Fruit fly (Drosophila melanogaster) whole organism, embryonic: ENCODE measurements around the gene Tango5.
A peak's percentile ranks its signal among the peaks of the same experiment; 100 is the strongest.

ENCODE experiments used
- Adf1 ChIP-seq: fragments of 200-800 bp; sonication (Bioruptor generic); IDR thresholded peaks from 2 replicates; pipeline ENCODE4 v1.3.6; 2022; ENCODE audit warnings: missing biosample characterization, missing genetic modification characterization
- Atf-2 ChIP-seq: fragments of 200-800 bp; sonication (Bioruptor generic); optimal IDR thresholded peaks from 2 replicates; lab custom pipeline; 2016; ENCODE audit warnings: missing biosample characterization, missing genetic modification characterization
- Awh ChIP-seq: fragments of 200-800 bp; sonication (Bioruptor generic); IDR thresholded peaks from 2 replicates; pipeline ENCODE4, ENCODE4 v1.3.6; 2022; ENCODE audit warnings: missing biosample characterization, missing genetic modification characterization
- CG10462 ChIP-seq: fragments of 200-800 bp; sonication (Bioruptor generic); optimal IDR thresholded peaks from 2 replicates; lab custom pipeline; 2016; ENCODE audit warnings: missing biosample characterization, missing genetic modification characterization
- CG10654 ChIP-seq: fragments of 200-800 bp; sonication (Bioruptor generic); optimal IDR thresholded peaks from 2 replicates; lab custom pipeline; 2016; ENCODE audit warnings: missing biosample characterization, missing genetic modification characterization
- CG11696 ChIP-seq: fragments of 200-800 bp; sonication (Bioruptor generic); IDR thresholded peaks from 2 replicates; pipeline ENCODE4 v1.3.6; 2022; ENCODE audit warnings: missing biosample characterization, missing genetic modification characterization
- CG12391 ChIP-seq: fragments of 200-800 bp; sonication (Bioruptor generic); optimal IDR thresholded peaks from 3 replicates; lab custom pipeline; 2018; ENCODE audit warnings: missing biosample characterization, mild to moderate bottlenecking, missing genetic modification characterization, moderate library complexity
- CG14050 ChIP-seq: fragments of 200-800 bp; sonication (Bioruptor generic); IDR thresholded peaks from 3 replicates; pipeline ENCODE4 v1.3.6; 2022; ENCODE audit warnings: missing biosample characterization, missing genetic modification characterization
- CG1603 ChIP-seq: fragments of 200-800 bp; sonication (Bioruptor generic); optimal IDR thresholded peaks from 2 replicates; lab custom pipeline; 2019; ENCODE audit warnings: missing biosample characterization, mild to moderate bottlenecking, missing genetic modification characterization, moderate library complexity
- CG16813 ChIP-seq: fragments of 200-800 bp; sonication (Bioruptor generic); IDR thresholded peaks from 3 replicates; pipeline ENCODE4 v1.3.6; 2022; ENCODE audit warnings: missing biosample characterization, missing genetic modification characterization; ENCODE audit not compliant: partially characterized antibody
- CG17802 ChIP-seq: fragments of 200-800 bp; sonication (Bioruptor generic); optimal IDR thresholded peaks from 2 replicates; lab custom pipeline; 2018; ENCODE audit warnings: missing biosample characterization, mild to moderate bottlenecking, missing genetic modification characterization, moderate library complexity
- CG2875 ChIP-seq: fragments of 200-800 bp; sonication (Bioruptor generic); optimal IDR thresholded peaks from 2 replicates; lab custom pipeline; 2017; ENCODE audit warnings: missing biosample characterization, mild to moderate bottlenecking, missing genetic modification characterization, missing genetic modification reagents
- CG30431 ChIP-seq: fragments of 200-800 bp; sonication (Bioruptor generic); optimal IDR thresholded peaks from 2 replicates; lab custom pipeline; 2017; ENCODE audit warnings: missing biosample characterization, missing genetic modification characterization
- CG32772 ChIP-seq: fragments of 200-800 bp; sonication (Bioruptor generic); IDR thresholded peaks from 2 replicates; pipeline ENCODE4 v1.3.6; 2022; ENCODE audit warnings: missing biosample characterization, missing genetic modification characterization
- CG34376 ChIP-seq: fragments of 200-800 bp; sonication (Bioruptor generic); optimal IDR thresholded peaks from 2 replicates; lab custom pipeline; 2018; ENCODE audit warnings: missing biosample characterization, mild to moderate bottlenecking, missing genetic modification characterization
- CG3726 ChIP-seq: fragments of 200-800 bp; sonication (Bioruptor generic); IDR thresholded peaks from 3 replicates; pipeline ENCODE4, ENCODE4 v1.3.6; 2022; ENCODE audit warnings: missing biosample characterization, missing genetic modification characterization
- CG3838 ChIP-seq: fragments of 200-800 bp; sonication (Bioruptor generic); optimal IDR thresholded peaks from 3 replicates; lab custom pipeline; 2016; ENCODE audit warnings: missing biosample characterization, missing genetic modification characterization
- CG3995 ChIP-seq: fragments of 200-800 bp; sonication (Bioruptor generic); optimal IDR thresholded peaks from 3 replicates; lab custom pipeline; 2016; ENCODE audit warnings: missing biosample characterization, missing genetic modification characterization
- CG43689 ChIP-seq: fragments of 200-800 bp; sonication (Bioruptor generic); IDR thresholded peaks from 2 replicates; pipeline ENCODE4 v1.3.6; 2022; ENCODE audit warnings: missing biosample characterization, missing genetic modification characterization
- CG7786 ChIP-seq: fragments of 200-800 bp; sonication (Bioruptor generic); optimal IDR thresholded peaks from 2 replicates; lab custom pipeline; 2016; ENCODE audit warnings: missing biosample characterization, missing genetic modification characterization
- CG8765 ChIP-seq: fragments of 200-800 bp; sonication (Bioruptor generic); IDR thresholded peaks from 2 replicates; pipeline ENCODE4 v1.3.6; 2022; ENCODE audit warnings: missing biosample characterization, missing genetic modification characterization
- Hand ChIP-seq: fragments of 200-800 bp; sonication (Bioruptor generic); optimal IDR thresholded peaks from 2 replicates; lab custom pipeline; 2017; ENCODE audit warnings: mild to moderate bottlenecking, missing biosample characterization, missing genetic modification reagents, missing genetic modification characterization
- MTF-1 ChIP-seq: fragments of 200-800 bp; sonication (Bioruptor generic); optimal IDR thresholded peaks from 2 replicates; lab custom pipeline; 2018; ENCODE audit warnings: missing biosample characterization, mild to moderate bottlenecking, missing genetic modification characterization, borderline replicate concordance
- Med ChIP-seq: fragments of 200-800 bp; sonication (Bioruptor generic); peaks from one replicate; lab custom pipeline; 2016; ENCODE audit warnings: missing biosample characterization, missing genetic modification characterization, mild to moderate bottlenecking, inconsistent platforms, moderate library complexity
- Nf-YC ChIP-seq: fragments of 200-800 bp; optimal IDR thresholded peaks from 3 replicates; lab custom pipeline; 2019; ENCODE audit warnings: missing biosample characterization, mild to moderate bottlenecking, missing genetic modification characterization, moderate library complexity
- Poxn ChIP-seq: fragments of 200-800 bp; sonication (Bioruptor generic); IDR thresholded peaks from 2 replicates; pipeline ENCODE4 v1.3.6; 2022; ENCODE audit warnings: missing biosample characterization, missing genetic modification characterization
- Sox100B ChIP-seq: fragments of 200-800 bp; sonication (Bioruptor generic); optimal IDR thresholded peaks from 3 replicates; lab custom pipeline; 2018; ENCODE audit warnings: missing biosample characterization, mild to moderate bottlenecking, missing genetic modification characterization
- Xbp1 ChIP-seq: fragments of 200-800 bp; sonication (Bioruptor generic); optimal IDR thresholded peaks from 3 replicates; lab custom pipeline; 2016; ENCODE audit warnings: missing biosample characterization, mild to moderate bottlenecking, missing genetic modification characterization
- ac ChIP-seq: fragments of 200-800 bp; sonication (Bioruptor generic); optimal IDR thresholded peaks from 3 replicates; lab custom pipeline; 2017; ENCODE audit warnings: missing biosample characterization, mild to moderate bottlenecking, missing genetic modification characterization
- ap ChIP-seq: fragments of 200-800 bp; sonication (Bioruptor generic); IDR thresholded peaks from 2 replicates; pipeline ENCODE4 v1.3.6; 2022; ENCODE audit warnings: missing biosample characterization, missing genetic modification characterization
- ase ChIP-seq: fragments of 200-800 bp; sonication (Bioruptor generic); IDR thresholded peaks from 3 replicates; pipeline ENCODE4 v1.3.6; 2022; ENCODE audit warnings: missing biosample characterization, missing genetic modification characterization
- btn ChIP-seq: fragments of 200-800 bp; sonication (Bioruptor generic); optimal IDR thresholded peaks from 2 replicates; lab custom pipeline; 2016; ENCODE audit warnings: missing biosample characterization, missing genetic modification characterization
- da ChIP-seq: fragments of 200-800 bp; sonication (Bioruptor generic); optimal IDR thresholded peaks from 2 replicates; lab custom pipeline; 2016; ENCODE audit warnings: missing biosample characterization, missing genetic modification characterization
- dati ChIP-seq: fragments of 200-800 bp; sonication (Bioruptor generic); IDR thresholded peaks from 2 replicates; pipeline ENCODE4 v1.3.6; 2022; ENCODE audit warnings: missing biosample characterization, missing genetic modification characterization
- ftz-f1 ChIP-seq: fragments of 200-800 bp; sonication (Bioruptor generic); optimal IDR thresholded peaks from 2 replicates; lab custom pipeline; 2016; ENCODE audit warnings: missing biosample characterization, missing genetic modification characterization
- gro ChIP-seq: fragments of 200-800 bp; sonication (Bioruptor generic); optimal IDR thresholded peaks from 2 replicates; lab custom pipeline; 2016; ENCODE audit warnings: missing biosample characterization, missing genetic modification characterization
- hth ChIP-seq: fragments of >200 bp; optimal IDR thresholded peaks from 2 replicates; lab custom pipeline; 2017; ENCODE audit warnings: inconsistent platforms
- maf-S ChIP-seq: fragments of 200-800 bp; sonication (Bioruptor generic); optimal IDR thresholded peaks from 2 replicates; lab custom pipeline; 2016; ENCODE audit warnings: missing biosample characterization, missing genetic modification characterization
- nau ChIP-seq: fragments of 200-800 bp; sonication (Bioruptor generic); optimal IDR thresholded peaks from 3 replicates; lab custom pipeline; 2017; ENCODE audit warnings: missing biosample characterization, mild to moderate bottlenecking, missing genetic modification characterization, missing genetic modification reagents
- pan ChIP-seq, 4 experiments: fragments of >200 bp in 3 of 4; fragments of 200-800 bp in 1 of 4; sonication (Bioruptor generic) in 1 of 4; optimal IDR thresholded peaks in 3 of 4; IDR thresholded peaks in 1 of 4; 2 replicates each; pipeline versions ENCODE4 v1.3.6 to Lab custom; 2017 to 2022; ENCODE audit warnings: missing biosample characterization in 2 of 4, missing genetic modification characterization in 2 of 4, mixed read lengths in 1 of 4
- pnt ChIP-seq: fragments of 200-800 bp; sonication (Bioruptor generic); optimal IDR thresholded peaks from 3 replicates; lab custom pipeline; 2016; ENCODE audit warnings: missing biosample characterization, missing genetic modification characterization
- repo ChIP-seq: fragments of 200-800 bp; sonication (Bioruptor generic); optimal IDR thresholded peaks from 2 replicates; lab custom pipeline; 2016; ENCODE audit warnings: missing biosample characterization, missing genetic modification characterization
- ro ChIP-seq: fragments of 200-800 bp; sonication (Bioruptor generic); IDR thresholded peaks from 2 replicates; pipeline ENCODE4 v1.3.6; 2022; ENCODE audit warnings: missing biosample characterization, missing genetic modification characterization
- slbo ChIP-seq: fragments of 200-800 bp; sonication (Bioruptor generic); IDR thresholded peaks from 2 replicates; pipeline ENCODE4 v1.3.6; 2022; ENCODE audit warnings: missing biosample characterization, missing genetic modification characterization
- sna ChIP-seq: fragments of 200-800 bp; sonication (Bioruptor generic); IDR thresholded peaks from 2 replicates; pipeline ENCODE4 v1.3.6; 2022; ENCODE audit warnings: missing biosample characterization, missing genetic modification characterization; ENCODE audit not compliant: partially characterized antibody
- ssp ChIP-seq: fragments of 200-800 bp; sonication (Bioruptor generic); IDR thresholded peaks from 2 replicates; pipeline ENCODE4 v1.3.6; 2022; ENCODE audit warnings: missing biosample characterization, missing genetic modification characterization
- wek ChIP-seq: fragments of 200-800 bp; sonication (Bioruptor generic); optimal IDR thresholded peaks from 3 replicates; lab custom pipeline; 2018; ENCODE audit warnings: missing biosample characterization, mild to moderate bottlenecking, missing genetic modification characterization, moderate library complexity
- z ChIP-seq: fragments of 200-800 bp; sonication (Bioruptor generic); IDR thresholded peaks from 3 replicates; pipeline ENCODE4 v1.3.6; 2022; ENCODE audit warnings: missing biosample characterization, missing genetic modification characterization
- zen2 ChIP-seq: fragments of 200-800 bp; sonication (Bioruptor generic); IDR thresholded peaks from 3 replicates; pipeline ENCODE4 v1.3.6; 2022; ENCODE audit warnings: missing biosample characterization, missing genetic modification characterization; ENCODE audit not compliant: partially characterized antibody
- zf30C ChIP-seq: fragments of 200-800 bp; sonication (Bioruptor generic); optimal IDR thresholded peaks from 3 replicates; lab custom pipeline; 2018; ENCODE audit warnings: missing biosample characterization, mild to moderate bottlenecking, missing genetic modification characterization

The Tango5 gene

DNA sequence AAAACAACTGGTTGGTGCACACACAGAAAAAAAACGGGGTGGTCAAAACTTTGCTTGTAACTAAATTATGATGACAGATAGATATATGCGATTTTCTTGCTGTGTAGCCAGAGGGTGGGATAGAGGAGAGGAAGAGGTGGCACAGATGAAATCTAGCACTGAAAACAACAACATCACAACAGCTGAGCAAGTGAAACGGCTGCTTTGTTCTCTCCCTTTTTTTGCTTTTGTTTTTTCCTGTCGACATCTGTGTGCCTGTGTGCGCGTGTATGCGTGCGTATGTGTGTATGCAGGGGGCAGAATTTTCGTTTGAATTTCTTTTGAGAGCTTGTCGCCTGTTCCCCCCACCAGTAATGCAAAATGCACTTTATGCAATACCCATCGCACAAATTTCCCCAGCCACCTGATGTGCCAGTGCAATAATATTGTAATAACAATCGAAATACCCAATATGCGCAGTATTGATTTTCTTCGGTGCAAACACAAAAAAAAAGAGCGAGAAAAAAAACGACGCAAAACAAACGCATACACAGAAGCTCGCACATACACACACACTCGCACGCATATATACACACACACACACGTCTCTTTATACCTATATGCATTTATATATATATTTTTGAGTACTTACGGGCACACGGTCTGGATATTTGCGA is 3.3 kb upstream of the Tango5 start (continued):
- peak; percentile 77 for TF ChIP-seq CG7786
- peak; percentile 66 for TF ChIP-seq CG12391
- TF ChIP-seq CG3995 (GFP tag; lab: Kevin White, UChicago), result no peak
- TF ChIP-seq CG17802 (tag; lab: Kevin White, UChicago), result no peak
- TF ChIP-seq CG30431 (GFP tag; lab: Kevin White, UChicago), result peak; percentile 2
- TF ChIP-seq sna, result no peak
- no peak for TF ChIP-seq CG8765 (GFP tag; lab: Robert Waterston, UW)
- peak; percentile 43 for TF ChIP-seq Atf-2 (GFP tag; lab: Kevin White, UChicago)
- TF ChIP-seq zen2 (GFP tag; lab: Robert Waterston, UW), result no peak
- TF ChIP-seq wek (GFP tag; lab: Kevin White, UChicago), result no peak
- no peak for TF ChIP-seq z (GFP tag; lab: Robert Waterston, UW)
- no peak for TF ChIP-seq dati (GFP tag; lab: Robert Waterston, UW)
- peak; percentile 86 for TF ChIP-seq gro
- no peak for TF ChIP-seq CG2875
- no peak for TF ChIP-seq da (GFP tag; lab: Kevin White, UChicago)
- no peak for TF ChIP-seq CG3726 (GFP tag; lab: Robert Waterston, UW)
- TF ChIP-seq pan (optimal IDR thresholded peaks at IDR 0.05; lab: Kevin White, UChicago), result no peak
- peak in 1 of 2 experiments; percentile 68 for TF ChIP-seq pan (GFP tag; optimal IDR thresholded peaks at IDR 0.05 in 1 of 2, IDR thresholded peaks at IDR 0.05 in 1 of 2)
- peak; percentile 49 for TF ChIP-seq CG10654 (GFP tag; lab: Kevin White, UChicago)
- TF ChIP-seq ro (GFP tag; lab: Robert Waterston, UW), result no peak
- no peak for TF ChIP-seq Poxn (GFP tag; lab: Robert Waterston, UW)
- TF ChIP-seq Sox100B (GFP tag; lab: Kevin White, UChicago), result no peak
- no peak for TF ChIP-seq ac (GFP tag; lab: Kevin White, UChicago)
- TF ChIP-seq maf-S (GFP tag; lab: Kevin White, UChicago), result peak; percentile 65
- TF ChIP-seq Awh (GFP tag; lab: Robert Waterston, UW), result no peak
- TF ChIP-seq ase (GFP tag; lab: Robert Waterston, UW), result peak; percentile 68; the same call in 2 of the 3 replicates
- no peak for TF ChIP-seq hth (lab: Kevin White, UChicago)
- no peak for TF ChIP-seq CG43689 (GFP tag; lab: Robert Waterston, UW)
- peak; percentile 44; the same call in 1 of the 3 replicates for TF ChIP-seq CG14050 (GFP tag; lab: Robert Waterston, UW)
- TF ChIP-seq CG16813 (GFP tag; lab: Robert Waterston, UW), result no peak
- peak; percentile 63 for TF ChIP-seq Hand (GFP tag; lab: Kevin White, UChicago)
- TF ChIP-seq Nf-YC (tag; lab: Kevin White, UChicago), result peak; percentile 46
- TF ChIP-seq CG10462 (GFP tag; lab: Kevin White, UChicago), result no peak
- TF ChIP-seq Med (GFP tag; lab: Kevin White, UChicago), result peak; percentile 96
- TF ChIP-seq repo (GFP tag; lab: Kevin White, UChicago), result peak; percentile 51
- peak; percentile 43 for TF ChIP-seq nau (GFP tag; lab: Kevin White, UChicago)
- peak; percentile 96 for TF ChIP-seq zf30C (GFP tag; lab: Kevin White, UChicago)
- TF ChIP-seq slbo (GFP tag; lab: Robert Waterston, UW), result peak; percentile 83
- peak; percentile 23; the same call in 1 of the 2 replicates for TF ChIP-seq ap (GFP tag; lab: Robert Waterston, UW)
- peak; percentile 40 for TF ChIP-seq CG11696
- TF ChIP-seq ftz-f1 (GFP tag; lab: Kevin White, UChicago), result no peak
- peak; percentile 43 for TF ChIP-seq CG1603 (tag; lab: Kevin White, UChicago)
- no peak for TF ChIP-seq btn
- peak; percentile 52 for TF ChIP-seq pnt (GFP tag; lab: Kevin White, UChicago)
- peak; percentile 47; the same call in 1 of the 2 replicates for TF ChIP-seq Adf1
- no peak for TF ChIP-seq ssp (GFP tag; lab: Robert Waterston, UW)
- peak; percentile 61 for TF ChIP-seq Xbp1 (GFP tag; lab: Kevin White, UChicago)
- TF ChIP-seq CG3838 (GFP tag; lab: Kevin White, UChicago), result no peak
- peak; percentile 45 for TF ChIP-seq CG34376 (GFP tag; lab: Kevin White, UChicago)
- TF ChIP-seq CG32772 (GFP tag; lab: Robert Waterston, UW), result peak; percentile 11; the same call in 1 of the 2 replicates
- TF ChIP-seq MTF-1, result no peak
